Worm (Caenorhabditis elegans) whole organism, L3 larva: Measurements from ENCODE around the gene ama-1.

Experiments
- mdl-1 ChIP-seq: fragments of 150-350 bp; optimal IDR thresholded peaks from 2 replicates; lab custom pipeline; 2014; ENCODE audit warnings: missing biosample characterization, missing genetic modification characterization
- nhr-77 ChIP-seq: fragments of 150-350 bp; optimal IDR thresholded peaks from 2 replicates; lab custom pipeline; 2014; ENCODE audit warnings: missing biosample characterization, missing genetic modification characterization
- skn-1 ChIP-seq: fragments of 150-350 bp; optimal IDR thresholded peaks from 2 replicates; lab custom pipeline; 2014; ENCODE audit warnings: missing biosample characterization, missing genetic modification characterization

- TF ChIP-seq skn-1 (tag; lab: Kevin White, UChicago), result no peak
- TF ChIP-seq mdl-1 (tag; lab: Kevin White, UChicago), result no peak
- no peak for TF ChIP-seq nhr-77 (tag; lab: Kevin White, UChicago)
These were observed 22.0 kb upstream of the ama-1 start, which contains the start of gene srbc-71 for ce11 chrIV:4225851-4226250.
